Fruit fly (Drosophila melanogaster): ENCODE data around the gene CG4849.

The CG4849 gene

dm6 chr3R:27916355-27917019, 46.7 kb upstream of the CG4849 start, which contains the start of the genes CG5003 and mRpS22 (continued):
- TF ChIP-seq CG16813 (GFP tag; IDR thresholded peaks at IDR 0.05; ENCODE audit: partially characterized antibody) (peak; percentile 46; the same call in 1 of the 3 replicates), chm (GFP tag; IDR thresholded peaks at IDR 0.05) (peak; percentile 34; the same call in 1 of the 2 replicates), z (GFP tag; IDR thresholded peaks at IDR 0.05) (no peak), Fer3 (tag; optimal IDR thresholded peaks at IDR 0.05) (peak; percentile 46), dmrt99B (tag; optimal IDR thresholded peaks at IDR 0.05) (peak; percentile 51), CG34422 (GFP tag; IDR thresholded peaks at IDR 0.05) (no peak; the same call in 2 of the 3 replicates), CG3065 (GFP tag; optimal IDR thresholded peaks at IDR 0.05) (no peak), CG11723 (GFP tag; optimal IDR thresholded peaks at IDR 0.05) (peak; percentile 45), lab (GFP tag; optimal IDR thresholded peaks at IDR 0.05) (peak; percentile 45), salm (tag; optimal IDR thresholded peaks at IDR 0.05) (no peak), CG1647 (GFP tag; optimal IDR thresholded peaks at IDR 0.05) (peak; percentile 55), CG2712 (tag; optimal IDR thresholded peaks at IDR 0.05) (peak; percentile 69), pan (optimal IDR thresholded peaks at IDR 0.05) (no peak), pan (GFP tag; optimal IDR thresholded peaks at IDR 0.05 in 1 of 2, IDR thresholded peaks at IDR 0.05 in 1 of 2) (peak in 1 of 2 experiments; percentile 59), dpn (GFP tag; optimal IDR thresholded peaks at IDR 0.05) (peak in 1 of 2 experiments; percentile 52), repo (GFP tag; optimal IDR thresholded peaks at IDR 0.05) (no peak), CG18619 (GFP tag; optimal IDR thresholded peaks at IDR 0.05) (peak; percentile 46), CG3838 (GFP tag; optimal IDR thresholded peaks at IDR 0.05) (no peak), CG31365 (tag; optimal IDR thresholded peaks at IDR 0.05) (no peak), ATbp (GFP tag; optimal IDR thresholded peaks at IDR 0.05) (no peak), bab2 (GFP tag; optimal IDR thresholded peaks at IDR 0.05) (peak; percentile 1), Dip2 (GFP tag; IDR thresholded peaks at IDR 0.05) (no peak), ewg (GFP tag; optimal IDR thresholded peaks at IDR 0.05) (peak; percentile 47), klu (GFP tag; IDR thresholded peaks at IDR 0.05) (peak; percentile 21; the same call in 1 of the 2 replicates), ham (GFP tag; IDR thresholded peaks at IDR 0.05) (no peak), ssp (GFP tag; IDR thresholded peaks at IDR 0.05) (peak; percentile 36; the same call in 1 of the 2 replicates), tup (GFP tag; optimal IDR thresholded peaks at IDR 0.05) (no peak), CG10209 (GFP tag; optimal IDR thresholded peaks at IDR 0.05) (peak; percentile 50), CG33213 (GFP tag; optimal IDR thresholded peaks at IDR 0.05) (peak; percentile 58), CG32772 (GFP tag; IDR thresholded peaks at IDR 0.05) (0 out of 2 replicates have a peak, but pooled peaks have one; percentile 54), CG17328 (GFP tag; IDR thresholded peaks at IDR 0.05) (peak; percentile 14; the same call in 1 of the 2 replicates), Camta (GFP tag; optimal IDR thresholded peaks at IDR 0.05) (no peak), chif (GFP tag; optimal IDR thresholded peaks at IDR 0.05) (peak in 1 of 2 experiments; percentile 2), ken (GFP tag; IDR thresholded peaks at IDR 0.05) (no peak), bbx (GFP tag; IDR thresholded peaks at IDR 0.05; ENCODE audit: partially characterized antibody) (0 out of 2 replicates have a peak, but pooled peaks have one; percentile 9), CG10654 (GFP tag; optimal IDR thresholded peaks at IDR 0.05) (peak; percentile 33), CG12155 (GFP tag; optimal IDR thresholded peaks at IDR 0.05) (peak; percentile 61), CG12744 (GFP tag; optimal IDR thresholded peaks at IDR 0.05) (no peak), BtbVII (GFP tag; optimal IDR thresholded peaks at IDR 0.05) (peak; percentile 47), grau (tag; optimal IDR thresholded peaks at IDR 0.05) (peak; percentile 68), lbe (GFP tag; optimal IDR thresholded peaks at IDR 0.05) (peak; percentile 29), kay (GFP tag; optimal IDR thresholded peaks at IDR 0.05) (peak; percentile 55), CG9797 (GFP tag; optimal IDR thresholded peaks at IDR 0.05) (peak; percentile 62), CG8944 (GFP tag; optimal IDR thresholded peaks at IDR 0.05) (no peak), fd102C (GFP tag; optimal IDR thresholded peaks at IDR 0.05) (no peak), CG7372 (GFP tag; IDR thresholded peaks at IDR 0.05) (peak; percentile 52; the same call in 1 of the 2 replicates), CG13296 (GFP tag; optimal IDR thresholded peaks at IDR 0.05) (peak; percentile 56)
